Comparison of ENCODE assay signal across 5 worm cellular contexts in genomic region chrIII:3852030-3852579, ce11.
TF ChIP-seq lines count a peak whose summit lies in the region.

TSS of gene cyp-25A4 (minus strand) at chrIII:3852080.

TF ChIP-seq in whole organism, L1 larva, 84 proteins besides CTCF, POLR2A, EP300 and RAD21:
- TF ChIP-seq lsy-2 (tag; optimal IDR thresholded peaks at IDR 0.05; lab: Kevin White, UChicago) (peak in 1 of 2 experiments; percentile 9), nhr-19 (GFP tag; conservative IDR thresholded peaks at IDR 0.05; lab: Robert Waterston, UW) (peak; percentile 53)

TF ChIP-seq in whole organism, L4 larva, 104 proteins besides CTCF, POLR2A, EP300 and RAD21:
- peak; percentile 86 for TF ChIP-seq lin-38 (GFP tag; IDR thresholded peaks at IDR 0.05; lab: Robert Waterston, UW)
- TF ChIP-seq lin-1 (GFP tag; IDR thresholded peaks at IDR 0.05; lab: Robert Waterston, UW): 0 out of 2 replicates have a peak, but pooled peaks have one; percentile 20

TF ChIP-seq in whole organism, late embryonic, 69 proteins besides CTCF, POLR2A, EP300 and RAD21:
- peak; percentile 3 for TF ChIP-seq ceh-34 (tag; optimal IDR thresholded peaks at IDR 0.05; lab: Kevin White, UChicago)

TF ChIP-seq in whole organism, midembryonic, 9 proteins besides CTCF, POLR2A, EP300 and RAD21:
- 0 out of 2 replicates have a peak, but pooled peaks have one; percentile 36 for TF ChIP-seq flt-1 (GFP tag; IDR thresholded peaks at IDR 0.05; lab: Robert Waterston, UW)

TF ChIP-seq in whole organism, young adult, 124 proteins besides CTCF, POLR2A, EP300 and RAD21:
- TF ChIP-seq mcd-1 (GFP tag; IDR thresholded peaks at IDR 0.05; lab: Robert Waterston, UW): peak; percentile 75
- peak; percentile 83 for TF ChIP-seq cebp-1 (GFP tag; IDR thresholded peaks at IDR 0.05; lab: Robert Waterston, UW)
- TF ChIP-seq cebp-1 (tag; optimal IDR thresholded peaks at IDR 0.05; lab: Kevin White, UChicago): peak; percentile 75
- TF ChIP-seq hmg-1.2 (GFP tag; IDR thresholded peaks at IDR 0.05; lab: Robert Waterston, UW): peak; percentile 54; the same call in 1 of the 2 replicates
